Worm (Caenorhabditis elegans): ENCODE results near the gene C18H7.12.

DNA sequence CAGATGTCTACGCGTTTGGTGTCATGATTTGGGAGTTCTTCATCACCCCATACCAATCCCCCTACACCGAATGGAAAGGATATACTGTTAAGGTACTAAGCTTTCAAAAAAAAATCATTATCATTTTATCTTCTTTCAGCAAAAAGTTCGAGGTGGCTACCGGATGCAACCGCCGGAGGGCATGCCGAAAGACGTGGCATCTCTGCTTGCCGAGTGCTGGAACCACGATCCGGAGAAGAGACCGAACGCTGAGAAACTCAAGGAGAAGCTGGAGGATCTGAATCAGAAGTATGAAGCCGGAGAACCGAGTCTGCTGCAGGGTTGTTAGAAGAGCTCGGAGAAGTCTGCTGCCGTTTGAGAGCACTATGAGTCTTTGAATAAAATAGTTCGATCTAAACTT, 7.2 kb upstream of the C18H7.12 start:
- TF ChIP-seq elt-2 (tag; optimal IDR thresholded peaks at IDR 0.05), result no peak
- TF ChIP-seq unc-55 (GFP tag; optimal IDR thresholded peaks at IDR 0.05), result no peak
- no peak for TF ChIP-seq dve-1 (tag; optimal IDR thresholded peaks at IDR 0.05)
- no peak for TF ChIP-seq nfya-1 (tag; optimal IDR thresholded peaks at IDR 0.05)
- TF ChIP-seq sdc-2 (tag; optimal IDR thresholded peaks at IDR 0.05), result no peak
- TF ChIP-seq pat-9 (tag; optimal IDR thresholded peaks at IDR 0.05), result no peak
- no peak for TF ChIP-seq ama-1 (optimal IDR thresholded peaks at IDR 0.05)
- TF ChIP-seq ceh-18 (tag; optimal IDR thresholded peaks at IDR 0.05), result no peak
- no peak for TF ChIP-seq nhr-11 (tag; optimal IDR thresholded peaks at IDR 0.05)
- TF ChIP-seq fkh-10 (GFP tag; optimal IDR thresholded peaks at IDR 0.05), result no peak
- TF ChIP-seq hlh-6 (tag; optimal IDR thresholded peaks at IDR 0.05), result no peak
- TF ChIP-seq unc-42 (tag; optimal IDR thresholded peaks at IDR 0.05), result no peak
